Fruit fly (Drosophila melanogaster): Measurements from ENCODE around the gene SmE.

Gene SmE

DNA sequence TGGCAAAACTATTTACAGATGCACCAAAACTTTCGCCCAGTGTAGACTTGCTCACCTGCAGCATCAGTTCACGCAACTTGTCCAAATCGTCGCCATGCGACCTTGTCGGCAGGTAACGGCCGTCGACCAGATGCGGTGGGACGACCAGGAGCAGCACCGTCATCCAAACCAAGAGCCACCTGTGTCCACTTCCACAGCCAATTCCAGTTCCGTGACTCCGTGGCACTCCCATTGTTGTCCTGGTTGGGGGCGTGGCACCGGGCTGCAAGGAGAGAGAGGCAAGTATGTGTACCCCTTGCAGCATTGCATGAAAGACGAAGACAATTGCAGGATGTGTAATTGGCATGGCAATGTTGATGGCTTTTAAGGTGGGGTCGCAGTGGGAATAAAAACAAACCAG is 15.0 kb downstream of the SmE start:
- TF ChIP-seq tj (GFP tag; optimal IDR thresholded peaks at IDR 0.05) = no peak
- TF ChIP-seq CG11617 (GFP tag; optimal IDR thresholded peaks at IDR 0.05) = no peak
- TF ChIP-seq ovo (GFP tag; optimal IDR thresholded peaks at IDR 0.05) = no peak
- no peak for TF ChIP-seq pad (GFP tag; optimal IDR thresholded peaks at IDR 0.05)
- no peak for TF ChIP-seq Hr96 (GFP tag; optimal IDR thresholded peaks at IDR 0.05)
- no peak for TF ChIP-seq CG12768 (GFP tag; optimal IDR thresholded peaks at IDR 0.05)
- TF ChIP-seq Mnt (GFP tag; optimal IDR thresholded peaks at IDR 0.05) = no peak
- TF ChIP-seq kay (GFP tag; ENCODE audit: borderline replicate concordance) = no peak
- TF ChIP-seq cic (GFP tag; optimal IDR thresholded peaks at IDR 0.05) = no peak
- TF ChIP-seq CG7101 (tag; optimal IDR thresholded peaks at IDR 0.05) = no peak
- no peak for TF ChIP-seq CG7045 (GFP tag; optimal IDR thresholded peaks at IDR 0.05)
- TF ChIP-seq CG1620 (GFP tag; optimal IDR thresholded peaks at IDR 0.05) = no peak
- TF ChIP-seq Crg-1 (GFP tag; optimal IDR thresholded peaks at IDR 0.05) = no peak
- no peak for TF ChIP-seq cnc (optimal IDR thresholded peaks at IDR 0.05)
- TF ChIP-seq Clk (GFP tag; optimal IDR thresholded peaks at IDR 0.05) = no peak
- TF ChIP-seq bab1 (GFP tag; optimal IDR thresholded peaks at IDR 0.05) = no peak
- TF ChIP-seq CG33017 (tag; optimal IDR thresholded peaks at IDR 0.05) = no peak

dm6 chr2L:7868608-7869007 is 16.6 kb downstream of the SmE start:
- no peak for TF ChIP-seq CG14711 (tag; optimal IDR thresholded peaks at IDR 0.05)
- no peak for TF ChIP-seq kay (GFP tag; ENCODE audit: borderline replicate concordance)
- no peak for TF ChIP-seq CG7045 (GFP tag; optimal IDR thresholded peaks at IDR 0.05)
- TF ChIP-seq toe (GFP tag; optimal IDR thresholded peaks at IDR 0.05) = no peak
- TF ChIP-seq CG5204 (GFP tag; optimal IDR thresholded peaks at IDR 0.05) = no peak
- TF ChIP-seq CG12768 (GFP tag; optimal IDR thresholded peaks at IDR 0.05) = no peak
- TF ChIP-seq Mnt (GFP tag; optimal IDR thresholded peaks at IDR 0.05) = no peak
- no peak for TF ChIP-seq CG11617 (GFP tag; optimal IDR thresholded peaks at IDR 0.05)
- no peak for TF ChIP-seq CG1620 (GFP tag; optimal IDR thresholded peaks at IDR 0.05)
- TF ChIP-seq cic (GFP tag; optimal IDR thresholded peaks at IDR 0.05) = no peak
- TF ChIP-seq pad (GFP tag; optimal IDR thresholded peaks at IDR 0.05) = no peak
- no peak for TF ChIP-seq CG33017 (tag; optimal IDR thresholded peaks at IDR 0.05)
- TF ChIP-seq Crg-1 (GFP tag; optimal IDR thresholded peaks at IDR 0.05) = no peak
- TF ChIP-seq cnc (optimal IDR thresholded peaks at IDR 0.05) = no peak
- TF ChIP-seq CG7101 (tag; optimal IDR thresholded peaks at IDR 0.05) = no peak
- no peak for TF ChIP-seq Clk (GFP tag; optimal IDR thresholded peaks at IDR 0.05)
- TF ChIP-seq ovo (GFP tag; optimal IDR thresholded peaks at IDR 0.05) = no peak
- no peak for TF ChIP-seq tj (GFP tag; optimal IDR thresholded peaks at IDR 0.05)
- TF ChIP-seq Hr96 (GFP tag; optimal IDR thresholded peaks at IDR 0.05) = no peak

dm6 chr2L:7861733-7862132 is 23.5 kb downstream of the SmE start:
- no peak for TF ChIP-seq CG33017 (tag; optimal IDR thresholded peaks at IDR 0.05)
- no peak for TF ChIP-seq CG7101 (tag; optimal IDR thresholded peaks at IDR 0.05)
- no peak for TF ChIP-seq CG11617 (GFP tag; optimal IDR thresholded peaks at IDR 0.05)
- TF ChIP-seq CG12768 (GFP tag; optimal IDR thresholded peaks at IDR 0.05) = no peak
- no peak for TF ChIP-seq CG14711 (tag; optimal IDR thresholded peaks at IDR 0.05)
- TF ChIP-seq cnc (optimal IDR thresholded peaks at IDR 0.05) = no peak
- TF ChIP-seq CG5204 (GFP tag; optimal IDR thresholded peaks at IDR 0.05) = no peak
- no peak for TF ChIP-seq toe (GFP tag; optimal IDR thresholded peaks at IDR 0.05)
- no peak for TF ChIP-seq cic (GFP tag; optimal IDR thresholded peaks at IDR 0.05)
- TF ChIP-seq ovo (GFP tag; optimal IDR thresholded peaks at IDR 0.05) = no peak
- TF ChIP-seq CG7045 (GFP tag; optimal IDR thresholded peaks at IDR 0.05) = no peak
- no peak for TF ChIP-seq tj (GFP tag; optimal IDR thresholded peaks at IDR 0.05)
- TF ChIP-seq Hr96 (GFP tag; optimal IDR thresholded peaks at IDR 0.05) = no peak
- no peak for TF ChIP-seq Mnt (GFP tag; optimal IDR thresholded peaks at IDR 0.05)
- TF ChIP-seq bab1 (GFP tag; optimal IDR thresholded peaks at IDR 0.05) = no peak
- no peak for TF ChIP-seq kay (GFP tag; ENCODE audit: borderline replicate concordance)
- no peak for TF ChIP-seq CG1620 (GFP tag; optimal IDR thresholded peaks at IDR 0.05)

DNA sequence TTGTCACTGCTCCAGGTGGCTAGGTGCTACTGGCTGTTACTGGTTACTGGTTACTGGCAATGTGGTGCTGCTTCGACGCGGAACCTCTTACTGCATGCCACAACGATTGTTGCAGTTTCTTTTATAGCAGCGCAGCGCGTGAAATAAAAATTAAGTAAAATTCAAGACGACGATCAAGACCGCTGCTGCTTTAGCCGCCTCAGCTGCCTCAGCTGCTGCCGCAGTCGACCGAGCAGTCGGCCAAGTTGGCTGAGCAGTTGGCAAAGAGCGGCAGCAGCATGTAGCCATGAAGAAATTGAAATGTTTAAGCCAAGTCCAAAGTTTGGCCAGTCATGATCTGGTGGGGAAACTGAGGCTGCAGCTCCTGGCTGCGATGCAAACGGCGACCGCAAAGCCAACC is 24.5 kb downstream of the SmE start, which contains the start of gene TwdlE:
Gene TwdlE (minus strand): TSS at position 101 of the 400 bp plus-strand sequence.
- TF ChIP-seq kay (GFP tag; ENCODE audit: borderline replicate concordance) (no peak), cic (GFP tag; optimal IDR thresholded peaks at IDR 0.05) (no peak), CG14711 (tag; optimal IDR thresholded peaks at IDR 0.05) (no peak), toe (GFP tag; optimal IDR thresholded peaks at IDR 0.05) (no peak), Clk (GFP tag; optimal IDR thresholded peaks at IDR 0.05) (no peak), CG12768 (GFP tag; optimal IDR thresholded peaks at IDR 0.05) (no peak), Crg-1 (GFP tag; optimal IDR thresholded peaks at IDR 0.05) (no peak), bab1 (GFP tag; optimal IDR thresholded peaks at IDR 0.05) (no peak), CG33017 (tag; optimal IDR thresholded peaks at IDR 0.05) (no peak), CG1620 (GFP tag; optimal IDR thresholded peaks at IDR 0.05) (no peak), CG11617 (GFP tag; optimal IDR thresholded peaks at IDR 0.05) (no peak), Mnt (GFP tag; optimal IDR thresholded peaks at IDR 0.05) (no peak), CG5204 (GFP tag; optimal IDR thresholded peaks at IDR 0.05) (no peak), pad (GFP tag; optimal IDR thresholded peaks at IDR 0.05) (no peak), tj (GFP tag; optimal IDR thresholded peaks at IDR 0.05) (no peak), CG7101 (tag; optimal IDR thresholded peaks at IDR 0.05) (no peak), CG7045 (GFP tag; optimal IDR thresholded peaks at IDR 0.05) (no peak), cnc (optimal IDR thresholded peaks at IDR 0.05) (no peak), Hr96 (GFP tag; optimal IDR thresholded peaks at IDR 0.05) (no peak), ovo (GFP tag; optimal IDR thresholded peaks at IDR 0.05) (no peak)

DNA sequence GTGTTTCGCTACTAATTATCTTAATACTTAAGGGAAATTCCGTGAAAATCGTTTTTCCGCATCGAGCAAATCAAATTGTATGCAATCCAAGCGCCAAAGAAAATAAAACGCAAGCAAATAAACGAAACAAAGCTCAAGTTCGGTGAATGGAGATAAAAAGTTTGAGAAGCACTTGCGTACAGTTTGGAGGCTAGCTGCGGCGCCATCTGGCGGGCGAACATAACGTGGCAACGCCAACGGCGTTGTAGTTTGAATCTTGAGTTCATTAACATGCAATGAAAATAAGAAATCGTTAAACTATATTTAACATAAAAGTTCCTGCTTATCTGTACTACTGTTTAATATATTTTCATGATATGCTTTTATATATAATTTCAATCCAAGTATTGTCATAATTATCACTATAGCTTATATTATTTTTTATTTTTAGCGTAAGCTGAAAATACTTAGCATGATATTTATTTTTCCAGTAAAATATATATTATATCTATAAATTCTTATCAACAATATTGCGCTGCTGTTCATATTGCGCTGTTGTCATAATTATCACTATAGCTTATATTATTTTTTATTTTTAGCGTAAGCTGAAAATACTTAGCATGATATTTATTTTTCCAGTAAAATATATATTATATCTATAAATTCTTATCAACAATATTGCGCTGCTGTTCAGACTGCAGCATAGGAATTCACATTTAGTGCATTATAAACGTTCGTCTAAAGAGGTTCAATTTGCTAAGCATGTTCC is 28.7 kb downstream of the SmE start, which contains the start of gene lectin-28C:
Gene lectin-28C (plus strand): TSS at position 698 of the 748 bp plus-strand sequence.
- TF ChIP-seq toe (GFP tag; optimal IDR thresholded peaks at IDR 0.05) = peak; percentile 14
- peak; percentile 15 for TF ChIP-seq tj (GFP tag; optimal IDR thresholded peaks at IDR 0.05)

DNA sequence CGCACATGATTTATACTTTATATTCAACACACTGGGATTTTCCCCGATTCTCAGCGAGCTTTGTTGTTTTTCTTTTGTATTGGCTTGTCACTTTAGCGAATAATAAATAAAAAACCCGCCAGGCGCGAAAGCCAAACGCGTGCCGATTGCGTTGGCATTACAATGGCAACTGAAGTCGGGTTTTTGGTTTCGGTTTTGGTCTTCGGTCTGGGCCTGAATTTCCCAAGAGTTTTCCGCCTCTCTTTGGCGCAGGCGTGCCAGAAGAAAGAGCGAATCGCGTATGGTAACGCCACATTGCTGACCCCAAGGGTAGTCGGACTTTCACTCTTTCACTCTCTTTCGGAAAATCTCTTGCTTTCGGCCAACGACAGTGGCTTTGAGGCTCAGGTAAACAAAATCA is 30.1 kb downstream of the SmE start, which contains the start of gene CG14535:
Gene CG14535 (minus strand): TSS at position 368 of the 400 bp plus-strand sequence.
- TF ChIP-seq CG11617 (GFP tag; optimal IDR thresholded peaks at IDR 0.05) = no peak
- no peak for TF ChIP-seq Mnt (GFP tag; optimal IDR thresholded peaks at IDR 0.05)
- TF ChIP-seq cic (GFP tag; optimal IDR thresholded peaks at IDR 0.05) = no peak
- no peak for TF ChIP-seq CG7045 (GFP tag; optimal IDR thresholded peaks at IDR 0.05)
- no peak for TF ChIP-seq CG5204 (GFP tag; optimal IDR thresholded peaks at IDR 0.05)
- TF ChIP-seq cnc (optimal IDR thresholded peaks at IDR 0.05) = no peak
- no peak for TF ChIP-seq Crg-1 (GFP tag; optimal IDR thresholded peaks at IDR 0.05)
